Fruit fly (Drosophila melanogaster) whole organism, adult: Measurements from ENCODE around the gene CG34245.

Experiments used
- CG11617 ChIP-seq: fragments of 200-800 bp; sonication (Bioruptor generic); optimal IDR thresholded peaks from 2 replicates; lab custom pipeline; 2017; ENCODE audit warnings: mild to moderate bottlenecking, missing biosample characterization, missing genetic modification reagents, missing genetic modification characterization
- CG12768 ChIP-seq: fragments of 200-800 bp; sonication (Bioruptor generic); optimal IDR thresholded peaks from 2 replicates; lab custom pipeline; 2017; ENCODE audit warnings: missing biosample characterization, missing genetic modification characterization, mild to moderate bottlenecking, moderate library complexity, missing genetic modification reagents
- CG14711 ChIP-seq: fragments of 200-800 bp; sonication (Bioruptor generic); optimal IDR thresholded peaks from 2 replicates; lab custom pipeline; 2018; ENCODE audit warnings: missing biosample characterization, mild to moderate bottlenecking, missing genetic modification characterization, moderate library complexity
- CG1620 ChIP-seq: fragments of 200-800 bp; sonication (Bioruptor generic); optimal IDR thresholded peaks from 2 replicates; lab custom pipeline; 2016; ENCODE audit warnings: missing biosample characterization, missing genetic modification characterization
- CG33017 ChIP-seq: fragments of 200-800 bp; sonication (Bioruptor generic); optimal IDR thresholded peaks from 2 replicates; lab custom pipeline; 2018; ENCODE audit warnings: missing biosample characterization, mild to moderate bottlenecking, missing genetic modification characterization, moderate library complexity
- CG5204 ChIP-seq: fragments of 200-800 bp; sonication (Bioruptor generic); optimal IDR thresholded peaks from 2 replicates; lab custom pipeline; 2016; ENCODE audit warnings: missing biosample characterization, missing genetic modification characterization
- CG7045 ChIP-seq: fragments of 200-800 bp; sonication (Bioruptor generic); optimal IDR thresholded peaks from 2 replicates; lab custom pipeline; 2017; ENCODE audit warnings: missing biosample characterization, mild to moderate bottlenecking, missing genetic modification characterization
- CG7101 ChIP-seq: fragments of 200-800 bp; sonication (Bioruptor generic); optimal IDR thresholded peaks from 2 replicates; lab custom pipeline; 2018; ENCODE audit warnings: missing biosample characterization, mild to moderate bottlenecking, missing genetic modification characterization, moderate library complexity
- Clk ChIP-seq: fragments of 200-800 bp; sonication (Bioruptor generic); optimal IDR thresholded peaks from 2 replicates; lab custom pipeline; 2017; ENCODE audit warnings: missing biosample characterization, missing genetic modification characterization
- Crg-1 ChIP-seq: fragments of 200-800 bp; sonication (Bioruptor generic); optimal IDR thresholded peaks from 2 replicates; lab custom pipeline; 2016; ENCODE audit warnings: missing biosample characterization, missing genetic modification characterization
- Hr96 ChIP-seq: fragments of 200-800 bp; sonication (Bioruptor generic); optimal IDR thresholded peaks from 2 replicates; lab custom pipeline; 2016; ENCODE audit warnings: missing biosample characterization, missing genetic modification characterization
- Mnt ChIP-seq: fragments of 200-800 bp; sonication (Bioruptor generic); optimal IDR thresholded peaks from 2 replicates; lab custom pipeline; 2016; ENCODE audit warnings: missing biosample characterization, mild to moderate bottlenecking, missing genetic modification characterization
- bab1 ChIP-seq: fragments of 200-800 bp; sonication (Bioruptor generic); optimal IDR thresholded peaks from 3 replicates; lab custom pipeline; 2019; ENCODE audit warnings: missing biosample characterization, mild to moderate bottlenecking, missing genetic modification characterization, moderate library complexity
- cic ChIP-seq: fragments of 200-800 bp; sonication (Bioruptor generic); optimal IDR thresholded peaks from 2 replicates; lab custom pipeline; 2017; ENCODE audit warnings: missing biosample characterization, mild to moderate bottlenecking, missing genetic modification characterization, moderate library complexity
- cnc ChIP-seq, 2 experiments: fragments of >200 bp; optimal IDR thresholded peaks; 2 replicates each; lab custom pipeline; 2017
- kay ChIP-seq: fragments of 200-800 bp; sonication (Bioruptor generic); peaks from one replicate; lab custom pipeline; 2016; ENCODE audit warnings: missing biosample characterization, missing genetic modification characterization, borderline replicate concordance
- ovo ChIP-seq: fragments of 200-800 bp; sonication (Bioruptor generic); optimal IDR thresholded peaks from 2 replicates; lab custom pipeline; 2016; ENCODE audit warnings: missing biosample characterization, missing genetic modification characterization
- pad ChIP-seq: fragments of 200-800 bp; sonication (Bioruptor generic); optimal IDR thresholded peaks from 3 replicates; lab custom pipeline; 2017; ENCODE audit warnings: missing biosample characterization, missing genetic modification characterization, mild to moderate bottlenecking, moderate library complexity, missing genetic modification reagents
- tj ChIP-seq: fragments of 200-800 bp; sonication (Bioruptor generic); optimal IDR thresholded peaks from 3 replicates; lab custom pipeline; 2017; ENCODE audit warnings: missing biosample characterization, mild to moderate bottlenecking, missing genetic modification characterization, moderate library complexity
- toe ChIP-seq: fragments of 200-800 bp; sonication (Bioruptor generic); optimal IDR thresholded peaks from 2 replicates; lab custom pipeline; 2016; ENCODE audit warnings: missing biosample characterization, missing genetic modification characterization

The CG34245 gene

dm6 chr3L:14894316-14894715, at the start of gene CG34245:
Gene CG34245 (minus strand): TSS chr3L:14894416.
- TF ChIP-seq Crg-1 (no peak), toe (no peak), Hr96 (GFP tag; lab: Kevin White, UChicago) (no peak), Clk (GFP tag; lab: Kevin White, UChicago) (no peak), CG12768 (GFP tag; lab: Kevin White, UChicago) (no peak), tj (GFP tag; lab: Kevin White, UChicago) (no peak)

- TF ChIP-seq CG11617: no peak
- TF ChIP-seq Hr96 (GFP tag; lab: Kevin White, UChicago): no peak
- no peak for TF ChIP-seq CG33017
- TF ChIP-seq kay (GFP tag; lab: Kevin White, UChicago): no peak
These were observed 48.6 kb upstream of the CG34245 start for dm6 chr3L:14942769-14943168.

- TF ChIP-seq CG1620 (GFP tag; lab: Kevin White, UChicago) (no peak), cnc (optimal IDR thresholded peaks at IDR 0.05; lab: Kevin White, UChicago) (no peak), CG7101 (tag; lab: Kevin White, UChicago) (no peak), Hr96 (GFP tag; lab: Kevin White, UChicago) (no peak), toe (no peak), cic (no peak), CG11617 (no peak), tj (GFP tag; lab: Kevin White, UChicago) (no peak), bab1 (GFP tag; lab: Kevin White, UChicago) (no peak), CG7045 (GFP tag; lab: Kevin White, UChicago) (no peak), pad (GFP tag; lab: Kevin White, UChicago) (no peak), Crg-1 (no peak), CG33017 (no peak), CG5204 (GFP tag; lab: Kevin White, UChicago) (no peak), ovo (no peak), kay (GFP tag; lab: Kevin White, UChicago) (no peak)
These were observed 31.4 kb upstream of the CG34245 start for dm6 chr3L:14925602-14926001.

- TF ChIP-seq Mnt (GFP tag; lab: Kevin White, UChicago) (no peak), pad (GFP tag; lab: Kevin White, UChicago) (no peak), Hr96 (GFP tag; lab: Kevin White, UChicago) (no peak), Crg-1 (no peak)
These were observed 9.3 kb upstream of the CG34245 start, which contains the start of gene DCX-EMAP for dm6 chr3L:14903505-14903904. Gene DCX-EMAP (plus strand): TSS chr3L:14903805.

- TF ChIP-seq kay (GFP tag; lab: Kevin White, UChicago) (no peak), tj (GFP tag; lab: Kevin White, UChicago) (no peak), bab1 (GFP tag; lab: Kevin White, UChicago) (no peak)
These were observed 18.6 kb downstream of the CG34245 start for dm6 chr3L:14875608-14876007.

dm6 chr3L:14847415-14847814, 46.8 kb downstream of the CG34245 start:
- no peak for TF ChIP-seq Mnt (GFP tag; lab: Kevin White, UChicago)
- no peak for TF ChIP-seq CG7101 (tag; lab: Kevin White, UChicago)
- TF ChIP-seq CG33017: no peak
- no peak for TF ChIP-seq cic
- TF ChIP-seq bab1 (GFP tag; lab: Kevin White, UChicago): no peak
- no peak for TF ChIP-seq ovo
- TF ChIP-seq CG5204 (GFP tag; lab: Kevin White, UChicago): no peak
- TF ChIP-seq toe: no peak
- TF ChIP-seq kay (GFP tag; lab: Kevin White, UChicago): no peak
- TF ChIP-seq CG14711 (tag; lab: Kevin White, UChicago): no peak
